Fruit fly (Drosophila melanogaster): ENCODE results near the gene Tgs1.
A peak's percentile ranks its signal among the peaks of the same experiment; 100 is the strongest.

The Tgs1 gene

DNA sequence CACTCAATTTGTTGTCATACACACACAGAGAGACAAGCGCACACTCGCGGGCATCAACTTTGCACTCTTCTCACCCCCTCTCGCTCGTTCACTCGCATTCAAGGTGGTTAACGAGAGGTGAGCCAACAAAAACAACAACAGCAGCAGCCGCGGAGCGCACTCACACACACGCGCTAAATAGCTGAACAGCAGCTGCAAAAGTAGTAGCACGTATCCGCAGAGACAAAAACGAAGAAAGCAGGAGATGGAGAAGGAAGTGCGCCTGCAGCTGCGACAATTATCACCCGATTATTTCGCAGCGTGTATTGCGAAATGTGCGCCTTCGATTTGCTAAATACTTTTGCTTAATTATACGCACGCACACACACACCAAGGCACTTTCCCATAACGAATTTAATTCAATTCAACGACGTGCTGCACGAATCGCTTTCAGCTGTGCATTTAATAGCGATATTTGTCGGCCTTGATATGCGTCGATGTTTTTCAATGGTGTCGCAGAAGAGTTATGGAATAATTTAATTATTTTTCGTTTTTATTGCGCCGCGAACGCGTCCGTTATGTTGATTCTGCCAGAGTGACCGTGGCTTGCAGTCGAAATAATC, 43.1 kb downstream of the Tgs1 start (continued):
- TF ChIP-seq trh (GFP tag; optimal IDR thresholded peaks at IDR 0.05), result no peak
- peak; percentile 35 for TF ChIP-seq Side (GFP tag; optimal IDR thresholded peaks at IDR 0.05)
- no peak for TF ChIP-seq nerfin-2 (GFP tag; IDR thresholded peaks at IDR 0.05; ENCODE audit: partially characterized antibody)
- no peak for TF ChIP-seq CG11504 (tag; optimal IDR thresholded peaks at IDR 0.05)
- TF ChIP-seq BEAF-32 (GFP tag; optimal IDR thresholded peaks at IDR 0.05), result no peak
- peak; percentile 28; the same call in 1 of the 2 replicates for TF ChIP-seq Bgb (GFP tag; IDR thresholded peaks at IDR 0.05; ENCODE audit: partially characterized antibody)
- TF ChIP-seq CrebB (tag; optimal IDR thresholded peaks at IDR 0.05), result peak; percentile 40
- no peak for TF ChIP-seq CG17568 (GFP tag; optimal IDR thresholded peaks at IDR 0.05)
- TF ChIP-seq chif (GFP tag; optimal IDR thresholded peaks at IDR 0.05), result no peak
- no peak for TF ChIP-seq CG1233 (GFP tag; optimal IDR thresholded peaks at IDR 0.05)
- TF ChIP-seq CG13287 (GFP tag; IDR thresholded peaks at IDR 0.05; ENCODE audit: partially characterized antibody), result no peak
- TF ChIP-seq CG6689 (GFP tag; IDR thresholded peaks at IDR 0.05), result peak; percentile 41; the same call in 1 of the 2 replicates
- TF ChIP-seq luna (GFP tag; optimal IDR thresholded peaks at IDR 0.05), result no peak
- no peak for TF ChIP-seq Ets97D (GFP tag; optimal IDR thresholded peaks at IDR 0.05)
- TF ChIP-seq CG10267 (tag; optimal IDR thresholded peaks at IDR 0.05), result no peak
- no peak for TF ChIP-seq en (GFP tag; optimal IDR thresholded peaks at IDR 0.05)
- no peak for TF ChIP-seq hb (GFP tag; IDR thresholded peaks at IDR 0.05; ENCODE audit: partially characterized antibody)
- TF ChIP-seq ERR (GFP tag; optimal IDR thresholded peaks at IDR 0.05), result peak; percentile 43
- TF ChIP-seq Sin3A (optimal IDR thresholded peaks at IDR 0.05), result no peak
- no peak for TF ChIP-seq CG4404 (GFP tag; IDR thresholded peaks at IDR 0.05)
- no peak for TF ChIP-seq crc (GFP tag; optimal IDR thresholded peaks at IDR 0.05)
- TF ChIP-seq CG3281 (GFP tag; optimal IDR thresholded peaks at IDR 0.05), result peak; percentile 8
- peak; percentile 29 for TF ChIP-seq CG4854 (GFP tag; optimal IDR thresholded peaks at IDR 0.05)
- no peak for TF ChIP-seq lbe (GFP tag; optimal IDR thresholded peaks at IDR 0.05)
- no peak for TF ChIP-seq CG5180 (GFP tag; optimal IDR thresholded peaks at IDR 0.05)
- TF ChIP-seq Ada2b (GFP tag; IDR thresholded peaks at IDR 0.05), result no peak
- TF ChIP-seq odd (GFP tag; optimal IDR thresholded peaks at IDR 0.05), result peak; percentile 25
- TF ChIP-seq ATbp (GFP tag; optimal IDR thresholded peaks at IDR 0.05), result peak; percentile 14
- TF ChIP-seq Doc3 (GFP tag; IDR thresholded peaks at IDR 0.05; ENCODE audit: partially characterized antibody), result no peak
- TF ChIP-seq GATAe (GFP tag; conservative IDR thresholded peaks at IDR 0.05), result no peak
- TF ChIP-seq ase (GFP tag; IDR thresholded peaks at IDR 0.05), result no peak
- TF ChIP-seq lmd (GFP tag; IDR thresholded peaks at IDR 0.05), result no peak
- no peak for TF ChIP-seq grn (GFP tag; optimal IDR thresholded peaks at IDR 0.05)
- TF ChIP-seq sisA (GFP tag; IDR thresholded peaks at IDR 0.05), result no peak
- peak; percentile 54; the same call in 2 of the 3 replicates for TF ChIP-seq Dbx (GFP tag; IDR thresholded peaks at IDR 0.05)
- no peak for TF ChIP-seq zen (tag; optimal IDR thresholded peaks at IDR 0.05)
- TF ChIP-seq tio (GFP tag; optimal IDR thresholded peaks at IDR 0.05), result no peak
- no peak for TF ChIP-seq CG14710 (tag; optimal IDR thresholded peaks at IDR 0.05)
- TF ChIP-seq CG10979 (tag; optimal IDR thresholded peaks at IDR 0.05), result no peak
- TF ChIP-seq Stat92E (GFP tag; optimal IDR thresholded peaks at IDR 0.05), result no peak
- TF ChIP-seq H15 (GFP tag; IDR thresholded peaks at IDR 0.05), result 0 out of 3 replicates have a peak, but pooled peaks have one; percentile 6
- peak; percentile 95 for TF ChIP-seq nerfin-1 (tag; optimal IDR thresholded peaks at IDR 0.05)
- no peak for TF ChIP-seq CG11247 (GFP tag; IDR thresholded peaks at IDR 0.05)
- no peak for TF ChIP-seq Sox102F (GFP tag; optimal IDR thresholded peaks at IDR 0.05)
- TF ChIP-seq ken (GFP tag; IDR thresholded peaks at IDR 0.05), result no peak; the same call in 2 of the 3 replicates
- TF ChIP-seq CG32772 (GFP tag; IDR thresholded peaks at IDR 0.05), result no peak
- TF ChIP-seq CG34224 (GFP tag; IDR thresholded peaks at IDR 0.05; ENCODE audit: partially characterized antibody), result peak; percentile 42; the same call in 2 of the 3 replicates
- TF ChIP-seq CG18262 (tag; optimal IDR thresholded peaks at IDR 0.05), result no peak
- peak; percentile 17 for TF ChIP-seq tx (GFP tag; optimal IDR thresholded peaks at IDR 0.05)
